Fruit fly (Drosophila melanogaster) whole organism, embryonic: ENCODE measurements around the gene SoYb.

ENCODE experiments used
- Antp ChIP-seq: fragments of 200-800 bp; sonication (Bioruptor generic); optimal IDR thresholded peaks from 3 replicates; lab custom pipeline; 2016; ENCODE audit warnings: missing biosample characterization, missing genetic modification characterization
- Blimp-1 ChIP-seq: fragments of 200-800 bp; sonication (Bioruptor generic); optimal IDR thresholded peaks from 3 replicates; lab custom pipeline; 2018; ENCODE audit warnings: missing biosample characterization, missing genetic modification characterization, mild to moderate bottlenecking, moderate library complexity, missing genetic modification reagents
- BtbVII ChIP-seq: fragments of 200-800 bp; sonication (Bioruptor generic); optimal IDR thresholded peaks from 3 replicates; lab custom pipeline; 2017; ENCODE audit warnings: missing biosample characterization, mild to moderate bottlenecking, missing genetic modification characterization
- CG10274 ChIP-seq: fragments of 200-800 bp; sonication (Bioruptor generic); optimal IDR thresholded peaks from 3 replicates; lab custom pipeline; 2017; ENCODE audit warnings: missing biosample characterization, mild to moderate bottlenecking, missing genetic modification characterization
- CG14667 ChIP-seq: fragments of 200-800 bp; sonication (Bioruptor generic); IDR thresholded peaks from 2 replicates; pipeline ENCODE4 v1.3.6; 2022; ENCODE audit warnings: missing biosample characterization, missing genetic modification characterization
- CG15269 ChIP-seq: fragments of 200-800 bp; sonication (Bioruptor generic); optimal IDR thresholded peaks from 2 replicates; lab custom pipeline; 2018; ENCODE audit warnings: missing biosample characterization, mild to moderate bottlenecking, missing genetic modification characterization, moderate library complexity
- CG2678 ChIP-seq: fragments of 200-800 bp; sonication (Bioruptor generic); optimal IDR thresholded peaks from 3 replicates; lab custom pipeline; 2019; ENCODE audit warnings: missing biosample characterization, mild to moderate bottlenecking, missing genetic modification characterization, moderate library complexity
- CG31365 ChIP-seq: fragments of 200-800 bp; sonication (Bioruptor generic); optimal IDR thresholded peaks from 2 replicates; lab custom pipeline; 2018; ENCODE audit warnings: missing biosample characterization, mild to moderate bottlenecking, missing genetic modification characterization
- CG6254 ChIP-seq: fragments of 200-800 bp; sonication (Bioruptor generic); optimal IDR thresholded peaks from 3 replicates; lab custom pipeline; 2017; ENCODE audit warnings: mild to moderate bottlenecking, missing biosample characterization, missing genetic modification reagents, missing genetic modification characterization
- CG6654 ChIP-seq: fragments of 200-800 bp; sonication (Bioruptor generic); optimal IDR thresholded peaks from 2 replicates; lab custom pipeline; 2017; ENCODE audit warnings: missing biosample characterization, mild to moderate bottlenecking, missing genetic modification characterization
- CG7786 ChIP-seq: fragments of 200-800 bp; sonication (Bioruptor generic); optimal IDR thresholded peaks from 2 replicates; lab custom pipeline; 2016; ENCODE audit warnings: missing biosample characterization, missing genetic modification characterization
- CG8924 ChIP-seq: fragments of 200-800 bp; optimal IDR thresholded peaks from 3 replicates; lab custom pipeline; 2019; ENCODE audit warnings: missing biosample characterization, mild to moderate bottlenecking, missing genetic modification characterization, moderate library complexity
- Chrac-16 ChIP-seq: fragments of 200-800 bp; sonication (Bioruptor generic); optimal IDR thresholded peaks from 3 replicates; lab custom pipeline; 2016; ENCODE audit warnings: missing biosample characterization, missing genetic modification characterization
- CkIIα-i1 ChIP-seq: fragments of 200-800 bp; sonication (Bioruptor generic); IDR thresholded peaks from 2 replicates; pipeline ENCODE4 v1.3.6; 2022; ENCODE audit warnings: missing biosample characterization, missing genetic modification characterization
- D ChIP-seq, 2 experiments: fragments of 200-800 bp in 1 of 2; fragments of >200 bp in 1 of 2; sonication (Bioruptor generic) in 1 of 2; optimal IDR thresholded peaks; 2 replicates in 1 of 2; 3 replicates in 1 of 2; lab custom pipeline; 2017; ENCODE audit warnings: mild to moderate bottlenecking in 1 of 2, missing biosample characterization in 1 of 2, missing genetic modification characterization in 1 of 2, missing genetic modification reagents in 1 of 2
- D19A ChIP-seq: fragments of 200-800 bp; optimal IDR thresholded peaks from 3 replicates; lab custom pipeline; 2019; ENCODE audit warnings: missing biosample characterization, mild to moderate bottlenecking, missing genetic modification characterization, moderate library complexity
- D19B ChIP-seq: fragments of 200-800 bp; sonication (Bioruptor generic); optimal IDR thresholded peaks from 2 replicates; lab custom pipeline; 2017; ENCODE audit warnings: missing biosample characterization, mild to moderate bottlenecking, missing genetic modification characterization
- Dek ChIP-seq: fragments of 200-800 bp; sonication (Bioruptor generic); optimal IDR thresholded peaks from 3 replicates; lab custom pipeline; 2019; ENCODE audit warnings: missing biosample characterization, mild to moderate bottlenecking, missing genetic modification characterization, moderate library complexity
- Dip2 ChIP-seq: fragments of 200-800 bp; sonication (Bioruptor generic); IDR thresholded peaks from 2 replicates; pipeline ENCODE4 v1.3.6; 2022; ENCODE audit warnings: missing biosample characterization, missing genetic modification characterization
- Dref ChIP-seq: fragments of 200-800 bp; sonication (Bioruptor generic); IDR thresholded peaks from 2 replicates; pipeline ENCODE4 v1.3.6; 2022; ENCODE audit warnings: missing biosample characterization, missing genetic modification characterization
- Gug ChIP-seq: fragments of 200-800 bp; sonication (Bioruptor generic); IDR thresholded peaks from 4 replicates; pipeline ENCODE4 v1.3.6; 2022; ENCODE audit warnings: missing biosample characterization, missing genetic modification characterization
- Hr51 ChIP-seq, 2 experiments: fragments of 200-800 bp; sonication (Bioruptor generic); optimal IDR thresholded peaks; 2 replicates in 1 of 2; 3 replicates in 1 of 2; lab custom pipeline; 2016 to 2018; ENCODE audit warnings: missing biosample characterization in 2 of 2, missing genetic modification characterization in 2 of 2, mild to moderate bottlenecking in 1 of 2, moderate library complexity in 1 of 2
- Mad ChIP-seq: fragments of 200-800 bp; sonication (Bioruptor generic); optimal IDR thresholded peaks from 2 replicates; lab custom pipeline; 2016; ENCODE audit warnings: missing biosample characterization, missing genetic modification characterization
- Mrtf ChIP-seq: fragments of 200-800 bp; sonication (Bioruptor generic); IDR thresholded peaks from 3 replicates; pipeline ENCODE4 v1.3.6; 2022; ENCODE audit warnings: missing biosample characterization, missing genetic modification characterization
- Spps ChIP-seq: fragments of 200-800 bp; sonication (Bioruptor generic); optimal IDR thresholded peaks from 2 replicates; lab custom pipeline; 2018; ENCODE audit warnings: missing biosample characterization, mild to moderate bottlenecking, missing genetic modification characterization
- YL-1 ChIP-seq: fragments of 200-800 bp; sonication (Bioruptor generic); optimal IDR thresholded peaks from 3 replicates; lab custom pipeline; 2017; ENCODE audit warnings: missing biosample characterization, mild to moderate bottlenecking, missing genetic modification characterization
- bcd ChIP-seq: fragments of 200-800 bp; sonication (Bioruptor generic); optimal IDR thresholded peaks from 2 replicates; lab custom pipeline; 2017; ENCODE audit warnings: missing biosample characterization, mild to moderate bottlenecking, missing genetic modification characterization
- bsh ChIP-seq, 2 experiments: fragments of 200-800 bp; sonication (Bioruptor generic); optimal IDR thresholded peaks; 2 replicates each; lab custom pipeline; 2017 to 2018; ENCODE audit warnings: mild to moderate bottlenecking in 2 of 2, missing biosample characterization in 2 of 2, missing genetic modification characterization in 2 of 2, moderate library complexity in 1 of 2
- cato ChIP-seq: fragments of 200-800 bp; sonication (Bioruptor generic); optimal IDR thresholded peaks from 2 replicates; lab custom pipeline; 2016; ENCODE audit warnings: missing biosample characterization, missing genetic modification characterization, borderline replicate concordance
- cg ChIP-seq: fragments of 200-800 bp; sonication (Bioruptor generic); optimal IDR thresholded peaks from 3 replicates; lab custom pipeline; 2019; ENCODE audit warnings: missing biosample characterization, mild to moderate bottlenecking, missing genetic modification characterization, moderate library complexity
- chif ChIP-seq, 2 experiments: fragments of 200-800 bp; sonication (Bioruptor generic); optimal IDR thresholded peaks; 3 replicates each; lab custom pipeline; 2016; ENCODE audit warnings: missing biosample characterization in 2 of 2, missing genetic modification characterization in 2 of 2
- chm ChIP-seq: fragments of 200-800 bp; sonication (Bioruptor generic); IDR thresholded peaks from 2 replicates; pipeline ENCODE4 v1.3.6; 2022; ENCODE audit warnings: missing biosample characterization, missing genetic modification characterization
- crol ChIP-seq: fragments of 200-800 bp; sonication (Bioruptor generic); IDR thresholded peaks from 2 replicates; pipeline ENCODE4 v1.3.6; 2022; ENCODE audit warnings: missing biosample characterization, missing genetic modification characterization
- dan ChIP-seq: fragments of 200-800 bp; sonication (Bioruptor generic); IDR thresholded peaks from 2 replicates; pipeline ENCODE4 v1.3.6; 2022; ENCODE audit warnings: missing biosample characterization, missing genetic modification characterization
- eyg ChIP-seq: fragments of 200-800 bp; sonication (Bioruptor generic); optimal IDR thresholded peaks from 3 replicates; lab custom pipeline; 2016; ENCODE audit warnings: missing biosample characterization, missing genetic modification characterization
- gsb ChIP-seq: fragments of 200-800 bp; sonication (Bioruptor generic); IDR thresholded peaks from 2 replicates; pipeline ENCODE4 v1.3.6; 2022; ENCODE audit warnings: missing biosample characterization, missing genetic modification characterization
- kni ChIP-seq: fragments of 200-800 bp; sonication (Bioruptor generic); optimal IDR thresholded peaks from 3 replicates; lab custom pipeline; 2017; ENCODE audit warnings: mild to moderate bottlenecking, missing biosample characterization, missing genetic modification reagents, missing genetic modification characterization
- nmo ChIP-seq: fragments of 200-800 bp; sonication (Bioruptor generic); optimal IDR thresholded peaks from 2 replicates; lab custom pipeline; 2018; ENCODE audit warnings: missing biosample characterization, mild to moderate bottlenecking, missing genetic modification characterization, moderate library complexity
- p53 ChIP-seq: fragments of 200-800 bp; sonication (Bioruptor generic); optimal IDR thresholded peaks from 2 replicates; lab custom pipeline; 2016; ENCODE audit warnings: missing biosample characterization, missing genetic modification characterization
- peb ChIP-seq: fragments of 200-800 bp; sonication (Bioruptor generic); IDR thresholded peaks from 2 replicates; pipeline ENCODE4 v1.3.6; 2022; ENCODE audit warnings: missing biosample characterization, missing genetic modification characterization
- sna ChIP-seq: fragments of 200-800 bp; sonication (Bioruptor generic); IDR thresholded peaks from 2 replicates; pipeline ENCODE4 v1.3.6; 2022; ENCODE audit warnings: missing biosample characterization, missing genetic modification characterization; ENCODE audit not compliant: partially characterized antibody
- sob ChIP-seq: fragments of 200-800 bp; sonication (Bioruptor generic); IDR thresholded peaks from 2 replicates; pipeline ENCODE4 v1.3.6; 2022; ENCODE audit warnings: missing biosample characterization, missing genetic modification characterization
- ttk ChIP-seq: fragments of 200-800 bp; sonication (Bioruptor generic); IDR thresholded peaks from 2 replicates; pipeline ENCODE4 v2.1.2; 2022; ENCODE audit warnings: missing biosample characterization, missing genetic modification characterization
- twi ChIP-seq: fragments of 200-800 bp; optimal IDR thresholded peaks from 2 replicates; lab custom pipeline; 2019; ENCODE audit warnings: missing biosample characterization, mild to moderate bottlenecking, missing genetic modification characterization, moderate library complexity
- unc-4 ChIP-seq: fragments of 200-800 bp; sonication (Bioruptor generic); IDR thresholded peaks from 2 replicates; pipeline ENCODE4 v1.3.6; 2022; ENCODE audit warnings: missing biosample characterization, missing genetic modification characterization; ENCODE audit not compliant: partially characterized antibody
- vfl ChIP-seq: fragments of 200-800 bp; sonication (Bioruptor generic); optimal IDR thresholded peaks from 2 replicates; lab custom pipeline; 2016; ENCODE audit warnings: missing biosample characterization, missing genetic modification characterization
- zen ChIP-seq: fragments of 200-800 bp; sonication (Bioruptor generic); optimal IDR thresholded peaks from 3 replicates; lab custom pipeline; 2018; ENCODE audit warnings: missing biosample characterization, mild to moderate bottlenecking, missing genetic modification characterization, moderate library complexity
- zfh1 ChIP-seq: fragments of 200-800 bp; sonication (Bioruptor generic); IDR thresholded peaks from 3 replicates; pipeline ENCODE4 v1.3.6; 2022; ENCODE audit warnings: missing biosample characterization, missing genetic modification characterization

Gene SoYb

dm6 chr2L:9966983-9967737, 35.4 kb downstream of the SoYb start, which contains the start of the genes Dref and RpL13 (continued):
- TF ChIP-seq CG31365 (tag; lab: Kevin White, UChicago) (peak; percentile 85), vfl (peak; percentile 65), nmo (GFP tag; lab: Kevin White, UChicago) (peak; percentile 84), CG8924 (tag; lab: Kevin White, UChicago) (peak; percentile 85), cato (GFP tag; lab: Kevin White, UChicago) (peak; percentile 65), D19A (tag; lab: Kevin White, UChicago) (peak; percentile 62), YL-1 (GFP tag; lab: Kevin White, UChicago) (peak; percentile 100), Gug (GFP tag; lab: Robert Waterston, UW) (peak; percentile 13; the same call in 1 of the 4 replicates), zfh1 (peak; percentile 86), Chrac-16 (GFP tag; lab: Kevin White, UChicago) (peak; percentile 58), eyg (GFP tag; lab: Kevin White, UChicago) (peak; percentile 89), gsb (GFP tag; lab: Robert Waterston, UW) (no peak), D (optimal IDR thresholded peaks at IDR 0.05; lab: Kevin White, UChicago) (no peak), D (GFP tag; optimal IDR thresholded peaks at IDR 0.05; lab: Kevin White, UChicago) (peak; percentile 86), dan (no peak), CG14667 (GFP tag; lab: Robert Waterston, UW) (peak; percentile 16; the same call in 1 of the 2 replicates), CkIIα-i1 (GFP tag; lab: Robert Waterston, UW) (peak; percentile 3; the same call in 1 of the 2 replicates), Hr51 (GFP tag; optimal IDR thresholded peaks at IDR 0.05; lab: Kevin White, UChicago) (peak; percentile 81 to 88), Spps (tag; lab: Kevin White, UChicago) (peak; percentile 74), unc-4 (peak; percentile 73), Dref (GFP tag; lab: Robert Waterston, UW) (peak; percentile 81), sna (GFP tag; lab: Robert Waterston, UW) (peak; percentile 86), zen (tag; lab: Kevin White, UChicago) (peak; percentile 67), crol (GFP tag; lab: Robert Waterston, UW) (peak; percentile 43), peb (GFP tag; lab: Robert Waterston, UW) (peak; percentile 50; the same call in 1 of the 2 replicates), chm (GFP tag; lab: Robert Waterston, UW) (peak; percentile 95), cg (GFP tag; lab: Kevin White, UChicago) (no peak), Blimp-1 (GFP tag; lab: Kevin White, UChicago) (peak; percentile 66), Antp (GFP tag; lab: Kevin White, UChicago) (peak; percentile 85), bcd (GFP tag; lab: Kevin White, UChicago) (peak; percentile 91), Mrtf (GFP tag; lab: Robert Waterston, UW) (peak; percentile 52; the same call in 1 of the 3 replicates), CG7786 (GFP tag; lab: Kevin White, UChicago) (peak; percentile 81), p53 (GFP tag; lab: Kevin White, UChicago) (peak; percentile 73), CG2678 (peak; percentile 86), Dip2 (GFP tag; lab: Robert Waterston, UW) (no peak), sob (GFP tag; lab: Robert Waterston, UW) (peak; percentile 83), BtbVII (GFP tag; lab: Kevin White, UChicago) (peak; percentile 94), twi (tag; lab: Kevin White, UChicago) (peak; percentile 65), CG15269 (peak; percentile 87), Mad (GFP tag; lab: Kevin White, UChicago) (peak; percentile 87), CG10274 (GFP tag; lab: Kevin White, UChicago) (peak; percentile 78), kni (GFP tag; lab: Kevin White, UChicago) (peak; percentile 97), chif (GFP tag; optimal IDR thresholded peaks at IDR 0.05; lab: Kevin White, UChicago) (peak; percentile 67 to 85), CG6254 (GFP tag; lab: Kevin White, UChicago) (peak; percentile 79), D19B (peak; percentile 75), ttk (GFP tag; lab: Robert Waterston, UW) (peak; percentile 44), Dek (tag; lab: Kevin White, UChicago) (no peak), bsh (GFP tag; optimal IDR thresholded peaks at IDR 0.05; lab: Kevin White, UChicago) (peak; percentile 57 to 79), CG6654 (peak; percentile 64)
